Worm (Caenorhabditis elegans) whole organism, mixed stage, embryonic: ENCODE results near the gene F43C11.1.

Experiments used
- ces-1 ChIP-seq: fragments of 150-350 bp; optimal IDR thresholded peaks from 2 replicates; lab custom pipeline; 2014; ENCODE audit warnings: missing biosample characterization, missing genetic modification reagents, missing genetic modification characterization
- elt-3 ChIP-seq: fragments of 150-350 bp; optimal IDR thresholded peaks from 2 replicates; lab custom pipeline; 2014; ENCODE audit warnings: missing biosample characterization, missing genetic modification characterization
- ham-2 ChIP-seq: fragments of 200-800 bp; sonication (Bioruptor generic); optimal IDR thresholded peaks from 2 replicates; lab custom pipeline; 2018; ENCODE audit warnings: mild to moderate bottlenecking, missing genetic modification characterization, missing compliant biosample characterization
- mep-1 ChIP-seq: fragments of 150-350 bp; optimal IDR thresholded peaks from 2 replicates; lab custom pipeline; 2017; ENCODE audit warnings: missing biosample characterization, missing genetic modification reagents, missing genetic modification characterization, inconsistent platforms
- nhr-12 ChIP-seq: fragments of 150-350 bp; optimal IDR thresholded peaks from 2 replicates; lab custom pipeline; 2014; ENCODE audit warnings: missing biosample characterization, missing genetic modification characterization
- nhr-237 ChIP-seq: fragments of 150-350 bp; optimal IDR thresholded peaks from 2 replicates; lab custom pipeline; 2014; ENCODE audit warnings: missing biosample characterization, missing genetic modification characterization
- nhr-28 ChIP-seq: fragments of 150-350 bp; optimal IDR thresholded peaks from 2 replicates; lab custom pipeline; 2014; ENCODE audit warnings: missing biosample characterization, missing genetic modification characterization
- nhr-76 ChIP-seq: sonication (generic microtip); optimal IDR thresholded peaks from 2 replicates; lab custom pipeline; 2017; ENCODE audit warnings: missing biosample characterization, missing genetic modification characterization
- snpc-4 ChIP-seq: fragments of 150-350 bp; optimal IDR thresholded peaks from 2 replicates; lab custom pipeline; 2014; ENCODE audit warnings: missing biosample characterization, missing genetic modification characterization
- ztf-11 ChIP-seq: fragments of 150-350 bp; optimal IDR thresholded peaks from 2 replicates; lab custom pipeline; 2014; ENCODE audit warnings: missing biosample characterization, missing genetic modification characterization

DNA sequence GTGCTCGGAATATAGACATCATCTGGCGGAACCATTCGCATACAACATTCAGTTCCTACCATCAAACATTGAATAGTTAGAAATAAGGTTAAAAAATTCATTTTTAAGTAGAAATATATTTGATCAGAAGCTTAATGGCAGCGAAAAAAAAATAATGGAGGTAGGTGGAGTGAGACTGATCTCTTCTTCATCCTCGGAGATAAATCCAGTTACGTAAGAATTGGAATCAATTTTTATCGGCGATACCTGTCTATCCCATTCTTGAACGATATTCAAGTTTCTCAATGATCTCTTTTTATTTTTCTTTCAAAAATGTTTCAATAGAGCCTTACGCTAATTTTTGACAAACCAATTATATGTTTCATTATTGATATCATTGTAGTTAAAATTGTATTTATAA, 28.6 kb downstream of the F43C11.1 start, which contains the start of gene F16G10.9:
- TF ChIP-seq mep-1: no peak
- no peak for TF ChIP-seq nhr-237
- no peak for TF ChIP-seq nhr-28 (tag; lab: Kevin White, UChicago)
- no peak for TF ChIP-seq nhr-76 (tag; lab: Kevin White, UChicago)
- TF ChIP-seq snpc-4 (tag; lab: Kevin White, UChicago): no peak
- no peak for TF ChIP-seq ztf-11 (tag; lab: Kevin White, UChicago)
- no peak for TF ChIP-seq elt-3 (tag; lab: Kevin White, UChicago)
- TF ChIP-seq ham-2 (GFP tag; lab: Kevin White, UChicago): no peak
- TF ChIP-seq nhr-12 (tag; lab: Kevin White, UChicago): no peak
- TF ChIP-seq ces-1: no peak
